Worm (Caenorhabditis elegans) whole organism, L4/young adult: ENCODE results near the gene AC3.5.

Source experiments
- W03F9.2 ChIP-seq: fragments of 150-350 bp; optimal IDR thresholded peaks from 2 replicates; lab custom pipeline; 2014; ENCODE audit warnings: missing biosample characterization, missing genetic modification characterization
- him-1 ChIP-seq: sonication (generic microtip); optimal IDR thresholded peaks from 2 replicates; lab custom pipeline; 2016; ENCODE audit warnings: missing genotype, missing genetic modification reagents, missing genetic modification characterization, missing compliant biosample characterization

ce11 chrV:10395173-10395766 lies 6.9 kb downstream of the AC3.5 start, which contains the start of the genes col-151 and ugt-1:
- TF ChIP-seq him-1 (tag; lab: Kevin White, UChicago) (no peak), W03F9.2 (no peak)
